Worm (Caenorhabditis elegans) whole organism, L4 larva: ENCODE results near the gene F52E4.5.
"Not testable (repeated sequence)": the region's sequence is repeated elsewhere in the genome, so short reads cannot be mapped to it uniquely, and the experiment has no call there.

Source experiments
- D1046.2 ChIP-seq: fragments of 200-800 bp; sonication (Bioruptor generic); IDR thresholded peaks from 2 replicates; pipeline ENCODE4 v1.3.6; 2022; ENCODE audit warnings: missing genetic modification characterization, missing compliant biosample characterization
- F49E8.2 ChIP-seq: sonication (generic microtip); optimal IDR thresholded peaks from 2 replicates; lab custom pipeline; 2016; ENCODE audit warnings: missing compliant biosample characterization, mild to moderate bottlenecking, missing genetic modification characterization, borderline replicate concordance
- T20F7.1 ChIP-seq: fragments of 200-800 bp; sonication (Bioruptor generic); optimal IDR thresholded peaks from 2 replicates; lab custom pipeline; 2018; ENCODE audit warnings: mild to moderate bottlenecking, missing genetic modification characterization, missing compliant biosample characterization
- T26A8.4 ChIP-seq: fragments of 200-800 bp; sonication (Bioruptor generic); IDR thresholded peaks from 2 replicates; pipeline ENCODE4 v1.3.6; 2022; ENCODE audit warnings: missing genetic modification characterization, missing compliant biosample characterization
- Y75B8A.6 ChIP-seq: fragments of 200-800 bp; sonication (Bioruptor generic); IDR thresholded peaks from 2 replicates; pipeline ENCODE4 v1.3.6; 2022; ENCODE audit warnings: missing genetic modification reagents, missing genetic modification characterization, missing compliant biosample characterization
- aha-1 ChIP-seq: fragments of 150-350 bp; peaks from one replicate; lab custom pipeline; 2014; ENCODE audit warnings: missing biosample characterization, missing genetic modification characterization
- ama-1 ChIP-seq: fragments of 150-350 bp; optimal IDR thresholded peaks from 2 replicates; lab custom pipeline; 2014; ENCODE audit warnings: inconsistent platforms, mixed read lengths
- arid-1 ChIP-seq: fragments of 200-800 bp; sonication (Bioruptor generic); conservative IDR thresholded peaks from 2 replicates; pipeline ENCODE4 v1.3.6; 2022; ENCODE audit warnings: missing genetic modification reagents, missing genetic modification characterization, missing compliant biosample characterization
- ceh-44 ChIP-seq: fragments of 200-800 bp; sonication (Bioruptor generic); IDR thresholded peaks from 2 replicates; pipeline ENCODE4 v1.3.6; 2022; ENCODE audit warnings: missing genetic modification reagents, missing genetic modification characterization, missing compliant biosample characterization
- ceh-82 ChIP-seq: sonication (generic microtip); optimal IDR thresholded peaks from 2 replicates; lab custom pipeline; 2017; ENCODE audit warnings: missing biosample characterization, missing genetic modification characterization
- daf-12 ChIP-seq: fragments of 150-350 bp; optimal IDR thresholded peaks from 2 replicates; lab custom pipeline; 2014; ENCODE audit warnings: missing biosample characterization, missing genetic modification reagents, missing genetic modification characterization
- daf-16 ChIP-seq, 3 experiments: sonication (generic microtip); optimal IDR thresholded peaks; 2 replicates each; lab custom pipeline; 2016 to 2017; ENCODE audit warnings: missing genetic modification characterization in 3 of 3, missing genetic modification reagents in 3 of 3, mild to moderate bottlenecking in 2 of 3, missing compliant biosample characterization in 2 of 3, missing biosample characterization in 1 of 3, moderate library complexity in 1 of 3
- dmd-6 ChIP-seq: fragments of 200-800 bp; sonication (Bioruptor generic); IDR thresholded peaks from 2 replicates; pipeline ENCODE4 v1.3.6; 2022; ENCODE audit warnings: missing genetic modification reagents, missing genetic modification characterization, missing compliant biosample characterization
- dmd-8 ChIP-seq: fragments of 200-800 bp; sonication (Bioruptor generic); IDR thresholded peaks from 2 replicates; pipeline ENCODE4 v1.3.6; 2022; ENCODE audit warnings: missing genetic modification characterization, missing compliant biosample characterization
- egl-43 ChIP-seq: fragments of 200-800 bp; sonication (Bioruptor generic); IDR thresholded peaks from 2 replicates; pipeline ENCODE4 v1.3.6; 2022; ENCODE audit warnings: missing genetic modification reagents, missing genetic modification characterization, missing compliant biosample characterization
- fkh-10 ChIP-seq: fragments of 150-350 bp; optimal IDR thresholded peaks from 2 replicates; lab custom pipeline; 2014; ENCODE audit warnings: missing biosample characterization, missing genetic modification reagents, missing genetic modification characterization
- fos-1 ChIP-seq: fragments of 150-350 bp; optimal IDR thresholded peaks from 2 replicates; lab custom pipeline; 2014; ENCODE audit warnings: missing biosample characterization, missing genetic modification characterization
- hif-1 ChIP-seq, 2 experiments: sonication (generic microtip); optimal IDR thresholded peaks; 2 replicates each; lab custom pipeline; 2016 to 2017; ENCODE audit warnings: missing compliant biosample characterization in 2 of 2, missing genetic modification characterization in 2 of 2, missing genetic modification reagents in 2 of 2, missing genotype in 2 of 2, mild to moderate bottlenecking in 1 of 2
- hlh-30 ChIP-seq: sonication (generic microtip); optimal IDR thresholded peaks from 2 replicates; lab custom pipeline; 2017; ENCODE audit warnings: antibody characterized with exemption, mild to moderate bottlenecking, missing genetic modification characterization, missing compliant biosample characterization; ENCODE audit not compliant: insufficient read depth
- hmg-1.1 ChIP-seq: fragments of 200-800 bp; sonication (Bioruptor generic); IDR thresholded peaks from 2 replicates; pipeline ENCODE4 v1.3.6; 2022; ENCODE audit warnings: missing genetic modification reagents, missing genetic modification characterization, missing compliant biosample characterization
- lim-7 ChIP-seq: fragments of 200-800 bp; sonication (Bioruptor generic); IDR thresholded peaks from 2 replicates; pipeline ENCODE4 v1.3.6; 2022; ENCODE audit warnings: missing genetic modification characterization, missing compliant biosample characterization
- lin-29 ChIP-seq: fragments of 200-800 bp; sonication (Bioruptor generic); IDR thresholded peaks from 2 replicates; pipeline ENCODE4 v1.3.6; 2022; ENCODE audit warnings: missing genetic modification reagents, missing genetic modification characterization, missing compliant biosample characterization
- lin-38 ChIP-seq: fragments of 200-800 bp; sonication (Bioruptor generic); IDR thresholded peaks from 2 replicates; pipeline ENCODE4 v1.3.6; 2022; ENCODE audit warnings: missing genetic modification reagents, missing genetic modification characterization, missing compliant biosample characterization
- madf-9 ChIP-seq: fragments of 200-800 bp; sonication (Bioruptor generic); conservative IDR thresholded peaks from 2 replicates; pipeline ENCODE4 v1.3.6; 2022; ENCODE audit warnings: missing genetic modification reagents, missing genetic modification characterization, missing compliant biosample characterization
- mdl-1 ChIP-seq, 2 experiments: fragments of 150-350 bp in 1 of 2; sonication (generic microtip) in 1 of 2; optimal IDR thresholded peaks; 2 replicates each; lab custom pipeline; 2014 to 2017; ENCODE audit warnings: missing biosample characterization in 2 of 2, missing genetic modification characterization in 2 of 2
- mep-1 ChIP-seq: fragments of 150-350 bp; sonication (generic microtip); optimal IDR thresholded peaks from 3 replicates; lab custom pipeline; 2014; ENCODE audit warnings: missing biosample characterization, missing genetic modification characterization
- mxl-2 ChIP-seq: fragments of 200-800 bp; sonication (Bioruptor generic); conservative IDR thresholded peaks from 2 replicates; pipeline ENCODE4 v1.3.6; 2022; ENCODE audit warnings: missing genetic modification reagents, missing genetic modification characterization, missing compliant biosample characterization
- nhr-10 ChIP-seq: fragments of 150-350 bp; optimal IDR thresholded peaks from 2 replicates; lab custom pipeline; 2014; ENCODE audit warnings: missing biosample characterization, missing genetic modification characterization
- nhr-102 ChIP-seq: sonication (generic microtip); optimal IDR thresholded peaks from 2 replicates; lab custom pipeline; 2016; ENCODE audit warnings: mild to moderate bottlenecking, missing genetic modification characterization, moderate library complexity, missing compliant biosample characterization
- nhr-111 ChIP-seq: fragments of 200-800 bp; sonication (Bioruptor generic); optimal IDR thresholded peaks from 2 replicates; lab custom pipeline; 2018; ENCODE audit warnings: mild to moderate bottlenecking, missing genetic modification characterization, missing compliant biosample characterization
- nhr-41 ChIP-seq: fragments of 200-800 bp; sonication (Bioruptor generic); IDR thresholded peaks from 2 replicates; pipeline ENCODE4 v1.3.6; 2022; ENCODE audit warnings: missing genetic modification reagents, missing genetic modification characterization, missing compliant biosample characterization
- nhr-42 ChIP-seq: fragments of 200-800 bp; sonication (Bioruptor generic); IDR thresholded peaks from 2 replicates; pipeline ENCODE4 v1.3.6; 2022; ENCODE audit warnings: missing genetic modification characterization, missing compliant biosample characterization
- php-3 ChIP-seq: fragments of 200-800 bp; sonication (Bioruptor generic); IDR thresholded peaks from 2 replicates; pipeline ENCODE4 v1.3.6; 2022; ENCODE audit warnings: missing genetic modification reagents, missing genetic modification characterization, missing compliant biosample characterization
- pqm-1 ChIP-seq: sonication (generic microtip); optimal IDR thresholded peaks from 2 replicates; lab custom pipeline; 2017; ENCODE audit warnings: missing biosample characterization, missing genetic modification characterization
- set-16 ChIP-seq: fragments of 200-800 bp; sonication (Bioruptor generic); IDR thresholded peaks from 2 replicates; pipeline ENCODE4 v1.3.6; 2022; ENCODE audit warnings: missing genetic modification reagents, missing genetic modification characterization, missing compliant biosample characterization
- tag-97 ChIP-seq: fragments of 200-800 bp; sonication (Bioruptor generic); IDR thresholded peaks from 2 replicates; pipeline ENCODE4 v1.3.6; 2022; ENCODE audit warnings: missing genetic modification characterization, missing compliant biosample characterization
- tra-1 ChIP-seq: fragments of 200-800 bp; sonication (Bioruptor generic); IDR thresholded peaks from 2 replicates; pipeline ENCODE4 v1.3.6; 2022; ENCODE audit warnings: missing genetic modification reagents, missing genetic modification characterization, missing compliant biosample characterization
- unc-62 ChIP-seq, 3 experiments: fragments of 150-350 bp in 1 of 3; sonication (generic microtip); optimal IDR thresholded peaks in 2 of 3; peaks in 1 of 3; 1 replicate in 1 of 3; 2 replicates in 2 of 3; lab custom pipeline; 2014 to 2017; ENCODE audit warnings: missing biosample characterization in 3 of 3, missing genetic modification characterization in 3 of 3, missing genetic modification reagents in 3 of 3, missing genotype in 1 of 3
- zfp-2 ChIP-seq: sonication (generic microtip); optimal IDR thresholded peaks from 2 replicates; lab custom pipeline; 2016; ENCODE audit warnings: mild to moderate bottlenecking, missing genetic modification characterization, missing compliant biosample characterization
- zfp-3 ChIP-seq: fragments of 200-800 bp; sonication (Bioruptor generic); conservative IDR thresholded peaks from 2 replicates; pipeline ENCODE4 v1.3.6; 2022; ENCODE audit warnings: missing genetic modification reagents, missing genetic modification characterization, missing compliant biosample characterization
- zip-2 ChIP-seq: fragments of 150-350 bp; optimal IDR thresholded peaks from 2 replicates; lab custom pipeline; 2014; ENCODE audit warnings: missing biosample characterization, missing genetic modification characterization

The F52E4.5 gene

ce11 chrX:3112946-3113427 is 25.8 kb upstream of the F52E4.5 start, which contains the start of gene gpd-3:
Gene gpd-3 (minus strand): TSS chrX:3113341.
- TF ChIP-seq ceh-44 (GFP tag; lab: Robert Waterston, UW): no peak
- TF ChIP-seq ama-1: peak; percentile 92
- TF ChIP-seq zip-2: no peak
- no peak for TF ChIP-seq daf-16 (GFP tag; optimal IDR thresholded peaks at IDR 0.05; lab: Kevin White, UChicago)
- TF ChIP-seq daf-16 (tag; optimal IDR thresholded peaks at IDR 0.05; lab: Kevin White, UChicago): peak; percentile 41
- no peak for TF ChIP-seq hif-1 (tag; optimal IDR thresholded peaks at IDR 0.05; lab: Kevin White, UChicago)
- TF ChIP-seq madf-9 (GFP tag; lab: Robert Waterston, UW): 0 out of 2 replicates have a peak, but pooled peaks have one; percentile 7
- TF ChIP-seq mep-1 (tag; lab: Kevin White, UChicago): peak; percentile 60
- TF ChIP-seq T20F7.1 (GFP tag; lab: Kevin White, UChicago): no peak
- TF ChIP-seq daf-12: no peak
- TF ChIP-seq nhr-42 (GFP tag; lab: Robert Waterston, UW): no peak
- peak; percentile 60 for TF ChIP-seq aha-1
- TF ChIP-seq Y75B8A.6 (GFP tag; lab: Robert Waterston, UW): no peak
- TF ChIP-seq nhr-10 (tag; lab: Kevin White, UChicago): no peak
- TF ChIP-seq T26A8.4 (GFP tag; lab: Robert Waterston, UW): peak; percentile 75
- no peak for TF ChIP-seq fos-1
- no peak for TF ChIP-seq mdl-1 (tag; optimal IDR thresholded peaks at IDR 0.05; lab: Kevin White, UChicago)
- peak; percentile 27; the same call in 1 of the 2 replicates for TF ChIP-seq arid-1 (GFP tag; lab: Robert Waterston, UW)
- TF ChIP-seq nhr-111: no peak
- peak; percentile 27; the same call in 1 of the 2 replicates for TF ChIP-seq dmd-8 (GFP tag; lab: Robert Waterston, UW)
- TF ChIP-seq set-16: no peak
- TF ChIP-seq dmd-6 (GFP tag; lab: Robert Waterston, UW): peak; percentile 28; the same call in 1 of the 2 replicates
- TF ChIP-seq F49E8.2: no peak
- no peak; the same call in 1 of the 2 replicates for TF ChIP-seq nhr-41 (GFP tag; lab: Robert Waterston, UW)
- TF ChIP-seq tag-97 (GFP tag; lab: Robert Waterston, UW): no peak
- TF ChIP-seq hmg-1.1: peak; percentile 41; the same call in 1 of the 2 replicates
- peak; percentile 89 for TF ChIP-seq zfp-3 (GFP tag; lab: Robert Waterston, UW)
- peak; percentile 43 for TF ChIP-seq lin-38 (GFP tag; lab: Robert Waterston, UW)
- no peak for TF ChIP-seq fkh-10
- no peak for TF ChIP-seq pqm-1 (tag; lab: Kevin White, UChicago)
- TF ChIP-seq lin-29 (GFP tag; lab: Robert Waterston, UW): 0 out of 2 replicates have a peak, but pooled peaks have one; percentile 27
- peak; percentile 23 for TF ChIP-seq nhr-102 (tag; lab: Kevin White, UChicago)
- TF ChIP-seq egl-43: 0 out of 2 replicates have a peak, but pooled peaks have one; percentile 59
- no peak for TF ChIP-seq ceh-82 (tag; lab: Kevin White, UChicago)
- peak; percentile 34; the same call in 1 of the 2 replicates for TF ChIP-seq tra-1 (GFP tag; lab: Robert Waterston, UW)
- TF ChIP-seq zfp-2: no peak
- no peak for TF ChIP-seq hlh-30

ce11 chrX:3112278-3112677 is 25.1 kb upstream of the F52E4.5 start:
- TF ChIP-seq unc-62 (GFP tag; optimal IDR thresholded peaks at IDR 0.05 in 1 of 2; lab: Kevin White, UChicago) (peak in 1 of 2 experiments; percentile 36), mxl-2 (GFP tag; lab: Robert Waterston, UW) (0 out of 2 replicates have a peak, but pooled peaks have one; percentile 13), php-3 (GFP tag; lab: Robert Waterston, UW) (0 out of 2 replicates have a peak, but pooled peaks have one; percentile 33), lim-7 (GFP tag; lab: Robert Waterston, UW) (peak; percentile 32; the same call in 1 of the 2 replicates), egl-43 (0 out of 2 replicates have a peak, but pooled peaks have one; percentile 59), zfp-3 (GFP tag; lab: Robert Waterston, UW) (0 out of 2 replicates have a peak, but pooled peaks have one; percentile 14), dmd-8 (GFP tag; lab: Robert Waterston, UW) (peak; percentile 56; the same call in 1 of the 2 replicates), D1046.2 (0 out of 2 replicates have a peak, but pooled peaks have one; percentile 45), set-16 (peak; percentile 59)
- not testable (repeated sequence) for TF ChIP-seq unc-62 (tag; optimal IDR thresholded peaks at IDR 0.05; lab: Kevin White, UChicago)
